Fruit fly (Drosophila melanogaster): ENCODE results near the gene CG31948.

DNA sequence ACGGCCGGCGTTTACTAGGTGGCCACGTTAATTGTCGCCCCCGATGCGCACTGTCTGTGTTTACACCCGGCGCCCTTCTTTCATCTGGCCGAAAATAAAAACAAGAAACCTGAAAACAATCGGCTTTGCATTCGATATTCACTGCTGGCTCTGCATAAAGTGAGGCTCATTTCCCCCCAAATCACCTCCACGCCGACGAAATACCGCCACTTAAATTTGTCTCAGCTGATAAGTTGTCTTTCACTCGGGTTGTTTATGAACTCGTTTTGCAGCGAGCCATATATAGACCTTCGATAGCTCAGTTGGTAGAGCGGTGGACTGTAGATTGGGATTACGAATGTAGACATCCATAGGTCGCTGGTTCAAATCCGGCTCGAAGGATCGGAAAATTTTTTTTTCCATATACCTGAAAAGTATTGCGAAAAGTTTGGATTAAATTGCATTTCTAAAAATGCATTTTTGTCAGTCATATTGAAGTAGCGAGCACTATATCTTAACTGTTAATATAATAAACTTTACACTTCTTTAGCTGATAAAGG is 45.9 kb upstream of the CG31948 start:
- no peak for TF ChIP-seq CTCF (optimal IDR thresholded peaks at IDR 0.05)
- no peak for TF ChIP-seq CG8478 (optimal IDR thresholded peaks at IDR 0.05)
